Fruit fly (Drosophila melanogaster): ENCODE measurements around the gene Ca-beta.

Gene Ca-beta

dm6 chr2L:11199068-11199467 lies 4.3 kb downstream of the Ca-beta start (continued):
- TF ChIP-seq Sry-δ (GFP tag; optimal IDR thresholded peaks at IDR 0.05) (no peak), CG17912 (GFP tag; optimal IDR thresholded peaks at IDR 0.05) (no peak), Dll (GFP tag; IDR thresholded peaks at IDR 0.05; ENCODE audit: partially characterized antibody) (no peak), shn (GFP tag; optimal IDR thresholded peaks at IDR 0.05) (no peak), MESR4 (GFP tag; optimal IDR thresholded peaks at IDR 0.05) (no peak), CG4424 (GFP tag; optimal IDR thresholded peaks at IDR 0.05) (no peak), CG13894 (tag; optimal IDR thresholded peaks at IDR 0.05) (no peak), CG32532 (GFP tag; IDR thresholded peaks at IDR 0.05) (peak; percentile 87), bsh (GFP tag; optimal IDR thresholded peaks at IDR 0.05) (no peak), mld (GFP tag; IDR thresholded peaks at IDR 0.05; ENCODE audit: partially characterized antibody) (no peak), crol (GFP tag; IDR thresholded peaks at IDR 0.05) (no peak), unc-4 (GFP tag; IDR thresholded peaks at IDR 0.05; ENCODE audit: partially characterized antibody) (no peak), CG11093 (GFP tag; IDR thresholded peaks at IDR 0.05) (no peak), Aef1 (GFP tag; IDR thresholded peaks at IDR 0.05) (peak; percentile 45; the same call in 1 of the 3 replicates), mirr (GFP tag; optimal IDR thresholded peaks at IDR 0.05) (no peak), CG15479 (GFP tag; optimal IDR thresholded peaks at IDR 0.05) (no peak), Meics (GFP tag; optimal IDR thresholded peaks at IDR 0.05) (peak; percentile 71), sens-2 (GFP tag; IDR thresholded peaks at IDR 0.05) (no peak), CG17359 (tag; optimal IDR thresholded peaks at IDR 0.05) (peak; percentile 38), CG6791 (GFP tag; IDR thresholded peaks at IDR 0.05; ENCODE audit: partially characterized antibody) (no peak), D19B (GFP tag; optimal IDR thresholded peaks at IDR 0.05) (peak; percentile 31), inv (GFP tag; IDR thresholded peaks at IDR 0.05; ENCODE audit: partially characterized antibody) (no peak), CG12104 (GFP tag; optimal IDR thresholded peaks at IDR 0.05) (peak; percentile 2), CG16815 (GFP tag; optimal IDR thresholded peaks at IDR 0.05) (peak; percentile 25), CG2199 (GFP tag; IDR thresholded peaks at IDR 0.05) (no peak), lola (GFP tag; optimal IDR thresholded peaks at IDR 0.05) (no peak), CG6813 (GFP tag; optimal IDR thresholded peaks at IDR 0.05) (no peak), Rx (GFP tag; IDR thresholded peaks at IDR 0.05) (no peak), CG31441 (GFP tag; IDR thresholded peaks at IDR 0.05) (0 out of 2 replicates have a peak, but pooled peaks have one; percentile 22), CG15514 (GFP tag; optimal IDR thresholded peaks at IDR 0.05) (no peak), CG10543 (GFP tag; optimal IDR thresholded peaks at IDR 0.05) (no peak), CG32767 (GFP tag; IDR thresholded peaks at IDR 0.05) (no peak; the same call in 1 of the 2 replicates), Lhr (GFP tag; optimal IDR thresholded peaks at IDR 0.05) (no peak), CG12391 (tag; optimal IDR thresholded peaks at IDR 0.05) (peak; percentile 59), zen (tag; optimal IDR thresholded peaks at IDR 0.05) (no peak), Myb (GFP tag; optimal IDR thresholded peaks at IDR 0.05) (peak; percentile 10), CG9609 (GFP tag; optimal IDR thresholded peaks at IDR 0.05) (no peak), Gsc (GFP tag; IDR thresholded peaks at IDR 0.05) (no peak), Abd-B (GFP tag; optimal IDR thresholded peaks at IDR 0.05) (no peak), insv (GFP tag; optimal IDR thresholded peaks at IDR 0.05) (no peak), p53 (GFP tag; optimal IDR thresholded peaks at IDR 0.05) (no peak), CG10209 (GFP tag; optimal IDR thresholded peaks at IDR 0.05) (peak; percentile 65), odd (GFP tag; optimal IDR thresholded peaks at IDR 0.05) (no peak), Scr (GFP tag; IDR thresholded peaks at IDR 0.05; ENCODE audit: partially characterized antibody) (no peak), CG1233 (GFP tag; optimal IDR thresholded peaks at IDR 0.05) (no peak), CG10366 (GFP tag; IDR thresholded peaks at IDR 0.05) (no peak; the same call in 1 of the 2 replicates), CG7963 (GFP tag; IDR thresholded peaks at IDR 0.05; ENCODE audit: partially characterized antibody) (no peak), CG3847 (GFP tag; IDR thresholded peaks at IDR 0.05) (peak; percentile 42; the same call in 1 of the 2 replicates), Lpt (GFP tag; optimal IDR thresholded peaks at IDR 0.05) (no peak), NFAT (GFP tag; IDR thresholded peaks at IDR 0.05) (peak; percentile 45)
